Worm (Caenorhabditis elegans) whole organism, L1 larva: Measurements from ENCODE around the gene mrpl-46.

ENCODE experiments used
- C16A3.4 ChIP-seq: fragments of 150-350 bp; optimal IDR thresholded peaks from 2 replicates; lab custom pipeline; 2014; ENCODE audit warnings: missing biosample characterization, missing genetic modification characterization
- aha-1 ChIP-seq: fragments of 150-350 bp; optimal IDR thresholded peaks from 2 replicates; lab custom pipeline; 2014; ENCODE audit warnings: missing biosample characterization, missing genetic modification characterization
- ama-1 ChIP-seq: fragments of 150-350 bp; optimal IDR thresholded peaks from 2 replicates; lab custom pipeline; 2014
- blmp-1 ChIP-seq: fragments of 150-350 bp; optimal IDR thresholded peaks from 2 replicates; lab custom pipeline; 2014; ENCODE audit warnings: missing biosample characterization, missing genetic modification characterization
- ceh-82 ChIP-seq, 3 experiments: fragments of 150-350 bp in 1 of 3; sonication (generic microtip) in 2 of 3; optimal IDR thresholded peaks; 2 replicates each; lab custom pipeline; 2014 to 2017; ENCODE audit warnings: missing biosample characterization in 3 of 3, missing genetic modification characterization in 3 of 3
- ceh-90 ChIP-seq: sonication (generic microtip); optimal IDR thresholded peaks from 2 replicates; lab custom pipeline; 2016; ENCODE audit warnings: missing genetic modification characterization, missing compliant biosample characterization
- dpl-1 ChIP-seq, 3 experiments: fragments of 150-350 bp in 2 of 3; sonication (generic microtip) in 1 of 3; optimal IDR thresholded peaks; 2 replicates each; lab custom pipeline; 2014 to 2017; ENCODE audit warnings: missing biosample characterization in 3 of 3, missing genetic modification characterization in 3 of 3, missing genetic modification reagents in 3 of 3
- efl-1 ChIP-seq, 4 experiments: fragments of 150-350 bp; optimal IDR thresholded peaks in 3 of 4; peaks in 1 of 4; 1 replicate in 1 of 4; 2 replicates in 3 of 4; lab custom pipeline; 2014; ENCODE audit warnings: missing biosample characterization in 2 of 4, missing genetic modification characterization in 2 of 4, missing genetic modification reagents in 2 of 4
- egl-27 ChIP-seq, 2 experiments: fragments of 150-350 bp in 1 of 2; sonication (generic microtip); optimal IDR thresholded peaks; 3 replicates each; lab custom pipeline; 2017 to 2018; ENCODE audit warnings: missing biosample characterization in 2 of 2, missing genetic modification characterization in 2 of 2, missing genetic modification reagents in 2 of 2
- elt-3 ChIP-seq, 6 experiments: fragments of 150-350 bp in 1 of 6; sonication (generic microtip); optimal IDR thresholded peaks; 2 replicates each; lab custom pipeline; 2017 to 2018; ENCODE audit warnings: missing biosample characterization in 6 of 6, missing genetic modification characterization in 6 of 6, inconsistent platforms in 1 of 6
- ets-5 ChIP-seq: fragments of 200-800 bp; sonication (Bioruptor generic); IDR thresholded peaks from 2 replicates; pipeline ENCODE4 v1.3.6; 2022; ENCODE audit warnings: missing genetic modification characterization, missing compliant biosample characterization
- fkh-10 ChIP-seq: sonication (generic microtip); optimal IDR thresholded peaks from 2 replicates; lab custom pipeline; 2017; ENCODE audit warnings: missing biosample characterization, missing genetic modification reagents, missing genetic modification characterization
- fos-1 ChIP-seq: fragments of 150-350 bp; optimal IDR thresholded peaks from 2 replicates; lab custom pipeline; 2014; ENCODE audit warnings: missing biosample characterization, missing genetic modification characterization
- irx-1 ChIP-seq: sonication (generic microtip); optimal IDR thresholded peaks from 2 replicates; lab custom pipeline; 2016; ENCODE audit warnings: missing genetic modification characterization, missing compliant biosample characterization
- isw-1 ChIP-seq: fragments of 200-800 bp; sonication (Bioruptor generic); IDR thresholded peaks from 2 replicates; pipeline ENCODE4 v1.3.6; 2022; ENCODE audit warnings: missing genetic modification characterization, missing compliant biosample characterization
- lin-14 ChIP-seq: fragments of 200-800 bp; sonication (Bioruptor generic); optimal IDR thresholded peaks from 2 replicates; lab custom pipeline; 2018; ENCODE audit warnings: mild to moderate bottlenecking, missing genetic modification characterization, moderate library complexity, missing compliant biosample characterization
- lin-35 ChIP-seq, 2 experiments: fragments of 150-350 bp; optimal IDR thresholded peaks; 2 replicates each; lab custom pipeline; 2014; ENCODE audit warnings: missing biosample characterization in 2 of 2, missing genetic modification characterization in 2 of 2, missing genetic modification reagents in 2 of 2
- lsy-2 ChIP-seq, 2 experiments: fragments of 150-350 bp; optimal IDR thresholded peaks; 2 replicates each; lab custom pipeline; 2014; ENCODE audit warnings: missing biosample characterization in 2 of 2, missing genetic modification characterization in 2 of 2
- mdl-1 ChIP-seq, 2 experiments: fragments of 150-350 bp; optimal IDR thresholded peaks; 2 replicates each; lab custom pipeline; 2014 to 2017; ENCODE audit warnings: missing biosample characterization in 2 of 2, missing genetic modification characterization in 2 of 2, inconsistent platforms in 1 of 2
- mep-1 ChIP-seq: fragments of 150-350 bp; optimal IDR thresholded peaks from 2 replicates; lab custom pipeline; 2014; ENCODE audit warnings: missing biosample characterization, missing genetic modification characterization
- nhr-12 ChIP-seq: sonication (generic microtip); optimal IDR thresholded peaks from 2 replicates; lab custom pipeline; 2017; ENCODE audit warnings: missing biosample characterization, missing genetic modification characterization
- nhr-19 ChIP-seq: fragments of 200-800 bp; sonication (Bioruptor generic); conservative IDR thresholded peaks from 2 replicates; pipeline ENCODE4 v1.3.6; 2022; ENCODE audit warnings: missing genetic modification characterization, missing compliant biosample characterization
- nhr-20 ChIP-seq: sonication (generic microtip); optimal IDR thresholded peaks from 2 replicates; lab custom pipeline; 2016; ENCODE audit warnings: mild to moderate bottlenecking, missing genetic modification characterization, missing compliant biosample characterization
- nhr-47 ChIP-seq: sonication (generic microtip); optimal IDR thresholded peaks from 2 replicates; lab custom pipeline; 2016; ENCODE audit warnings: mild to moderate bottlenecking, missing genetic modification characterization, moderate library complexity, missing compliant biosample characterization
- nhr-71 ChIP-seq: sonication (generic microtip); optimal IDR thresholded peaks from 2 replicates; lab custom pipeline; 2016; ENCODE audit warnings: mild to moderate bottlenecking, missing genetic modification characterization, moderate library complexity, missing compliant biosample characterization
- nhr-77 ChIP-seq: fragments of 150-350 bp; optimal IDR thresholded peaks from 2 replicates; lab custom pipeline; 2014; ENCODE audit warnings: missing biosample characterization, missing genetic modification characterization
- nhr-85 ChIP-seq: sonication (generic microtip); peaks from one replicate; lab custom pipeline; 2016; ENCODE audit warnings: missing genetic modification characterization, inconsistent platforms, missing compliant biosample characterization
- nhr-90 ChIP-seq: sonication (generic microtip); optimal IDR thresholded peaks from 2 replicates; lab custom pipeline; 2016; ENCODE audit warnings: mild to moderate bottlenecking, missing genetic modification characterization, missing compliant biosample characterization; ENCODE audit not compliant: poor library complexity
- pag-3 ChIP-seq: sonication (generic microtip); optimal IDR thresholded peaks from 2 replicates; lab custom pipeline; 2017; ENCODE audit warnings: missing genetic modification characterization, mild to moderate bottlenecking, missing compliant biosample characterization, antibody characterized with exemption, borderline replicate concordance; ENCODE audit not compliant: insufficient read depth
- rnt-1 ChIP-seq: sonication (generic microtip); optimal IDR thresholded peaks from 2 replicates; lab custom pipeline; 2016; ENCODE audit warnings: mild to moderate bottlenecking, missing genetic modification characterization, moderate library complexity, missing compliant biosample characterization
- snu-23 ChIP-seq: sonication (generic microtip); optimal IDR thresholded peaks from 2 replicates; lab custom pipeline; 2016; ENCODE audit warnings: missing genetic modification characterization, missing compliant biosample characterization
- sox-4 ChIP-seq: sonication (generic microtip); optimal IDR thresholded peaks from 2 replicates; lab custom pipeline; 2016; ENCODE audit warnings: missing genetic modification characterization, missing compliant biosample characterization
- sptf-1 ChIP-seq: fragments of 150-350 bp; optimal IDR thresholded peaks from 2 replicates; lab custom pipeline; 2014; ENCODE audit warnings: missing biosample characterization, missing genetic modification characterization
- tbx-2 ChIP-seq: sonication (generic microtip); optimal IDR thresholded peaks from 2 replicates; lab custom pipeline; 2016; ENCODE audit warnings: missing genetic modification characterization, missing compliant biosample characterization
- tlp-1 ChIP-seq: fragments of 150-350 bp; optimal IDR thresholded peaks from 2 replicates; lab custom pipeline; 2014; ENCODE audit warnings: missing biosample characterization, missing genetic modification characterization
- unc-30 ChIP-seq: sonication (generic microtip); optimal IDR thresholded peaks from 2 replicates; lab custom pipeline; 2017; ENCODE audit warnings: missing biosample characterization, missing genetic modification characterization
- unc-98 ChIP-seq: fragments of 200-800 bp; sonication (Bioruptor generic); IDR thresholded peaks from 2 replicates; pipeline ENCODE4 v1.3.6; 2022; ENCODE audit warnings: missing genetic modification characterization, missing compliant biosample characterization

The mrpl-46 gene

DNA sequence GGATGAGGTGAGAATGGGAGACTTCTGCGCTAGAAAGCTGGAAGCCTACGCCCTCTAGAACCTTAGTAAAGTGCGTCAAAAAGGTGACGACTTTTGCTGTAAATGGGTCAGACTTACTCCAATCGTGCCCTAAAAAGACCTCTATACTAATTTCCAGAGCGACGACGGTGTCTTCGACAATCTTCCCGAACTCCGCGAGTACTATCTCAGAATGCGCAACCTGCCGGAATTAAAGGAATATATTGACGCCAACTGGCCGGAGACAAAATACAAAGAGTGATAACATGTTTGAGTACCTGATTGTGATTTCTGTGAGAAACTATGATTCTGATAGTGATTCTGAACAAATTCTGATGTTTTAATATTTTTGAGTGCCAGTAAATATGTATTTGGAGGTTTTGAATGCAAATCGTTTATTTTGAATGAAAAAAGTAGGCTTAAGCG lies 38.6 kb upstream of the mrpl-46 start (continued):
- TF ChIP-seq sptf-1 (no peak), ceh-82 (tag; optimal IDR thresholded peaks at IDR 0.05; lab: Kevin White, UChicago) (no peak), nhr-47 (tag; lab: Kevin White, UChicago) (peak; percentile 33), fos-1 (tag; lab: Kevin White, UChicago) (peak; percentile 13), nhr-90 (peak; percentile 36), rnt-1 (tag; lab: Kevin White, UChicago) (peak; percentile 5), egl-27 (tag; optimal IDR thresholded peaks at IDR 0.05; lab: Kevin White, UChicago) (no peak), tlp-1 (tag; lab: Kevin White, UChicago) (no peak)

DNA sequence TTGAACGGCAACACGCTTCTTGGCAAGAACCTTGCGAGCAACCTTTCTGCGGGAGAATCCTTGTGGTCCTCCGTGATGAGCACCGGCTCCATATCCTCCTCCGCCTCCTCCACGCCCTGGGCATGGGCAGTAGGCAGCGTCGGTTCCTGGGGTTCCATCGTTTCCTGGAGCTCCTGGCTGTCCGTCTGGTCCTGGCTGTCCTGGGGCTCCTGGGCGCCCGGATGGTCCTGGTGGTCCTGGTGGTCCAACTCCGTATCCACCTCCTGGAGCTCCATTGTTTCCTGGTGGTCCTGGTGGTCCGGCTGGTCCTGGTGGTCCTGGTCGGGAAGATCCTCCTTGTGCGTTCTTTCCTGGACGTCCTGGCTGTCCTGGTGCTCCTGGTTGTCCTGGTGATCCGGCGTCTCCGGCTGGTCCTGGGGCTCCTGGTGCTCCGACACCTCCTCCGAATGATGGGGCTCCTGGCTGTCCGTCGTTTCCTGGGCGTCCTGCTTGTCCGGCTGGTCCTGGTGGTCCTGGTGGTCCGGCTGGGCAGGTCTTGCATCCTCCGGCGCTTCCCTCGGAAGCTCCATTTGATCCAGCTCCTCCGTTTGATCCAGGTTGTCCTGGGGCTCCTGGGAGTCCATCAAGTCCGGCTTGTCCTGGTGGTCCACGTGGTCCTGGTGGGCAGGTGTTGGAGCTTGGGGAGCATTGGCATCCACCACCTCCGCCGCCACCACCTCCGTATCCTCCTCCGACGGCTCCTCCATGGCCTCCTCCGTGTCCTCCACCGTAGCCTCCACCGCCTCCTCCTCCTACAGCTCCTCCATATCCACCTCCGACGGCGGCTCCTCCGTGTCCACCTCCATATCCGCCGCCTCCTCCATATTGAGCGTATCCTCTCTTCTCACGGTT lies 37.9 kb upstream of the mrpl-46 start:
- TF ChIP-seq efl-1 (optimal IDR thresholded peaks at IDR 0.05; lab: Kevin White, UChicago) (no peak), efl-1 (GFP tag; optimal IDR thresholded peaks at IDR 0.05 in 1 of 2; lab: Kevin White, UChicago) (peak in 1 of 2 experiments; percentile 83), unc-98 (GFP tag; lab: Robert Waterston, UW) (no peak)

DNA sequence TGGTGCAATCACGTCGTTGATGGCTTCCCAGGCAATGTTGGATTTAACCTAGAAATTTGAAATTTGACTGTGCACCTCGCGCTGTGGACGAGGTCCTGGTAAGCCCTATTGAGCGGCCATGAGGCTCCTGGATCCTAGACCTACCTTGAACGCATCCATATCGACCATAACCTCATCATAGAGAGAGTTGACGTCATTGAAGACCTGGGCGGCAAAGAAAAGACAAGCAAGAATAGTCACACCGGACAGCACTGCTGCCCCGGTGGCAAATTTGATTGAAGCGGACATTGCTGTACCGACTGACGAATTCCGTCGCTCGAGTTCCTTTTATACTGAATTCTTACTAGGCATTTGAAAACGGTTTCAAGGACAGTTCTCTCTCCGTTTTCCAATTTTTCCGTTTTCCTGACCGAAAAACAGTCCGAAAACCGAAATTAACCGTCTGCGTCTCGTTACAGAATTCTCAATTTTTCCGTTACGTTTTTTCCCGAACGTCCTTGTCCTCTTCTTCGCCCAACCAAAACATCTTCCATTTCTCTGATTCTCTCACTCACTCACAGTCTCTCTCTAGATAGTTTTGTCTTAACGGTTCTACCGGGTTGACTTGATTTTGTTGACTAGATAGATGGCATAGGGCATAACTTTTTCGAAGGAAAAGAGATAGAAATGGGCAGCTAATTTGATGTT lies 37.1 kb upstream of the mrpl-46 start, which contains the start of gene col-103:
Gene col-103, minus strand, starts transcription at position 302 of the 687 bp plus-strand sequence.
- TF ChIP-seq dpl-1 (GFP tag; optimal IDR thresholded peaks at IDR 0.05; lab: Kevin White, UChicago), result peak; percentile 24 to 47 (median 25)
- no peak for TF ChIP-seq irx-1 (tag; lab: Kevin White, UChicago)
- TF ChIP-seq snu-23 (GFP tag; lab: Kevin White, UChicago), result peak; percentile 77
- peak; percentile 84 for TF ChIP-seq blmp-1 (tag; lab: Kevin White, UChicago)
- peak; percentile 18 to 61 for TF ChIP-seq lin-35 (GFP tag; optimal IDR thresholded peaks at IDR 0.05; lab: Kevin White, UChicago)
- peak in 3 of 6 experiments; percentile 21 to 43 (median 24) for TF ChIP-seq elt-3 (tag; optimal IDR thresholded peaks at IDR 0.05; lab: Kevin White, UChicago)
- peak in 1 of 2 experiments; percentile 71 for TF ChIP-seq lsy-2 (tag; optimal IDR thresholded peaks at IDR 0.05; lab: Kevin White, UChicago)
- 0 out of 2 replicates have a peak, but pooled peaks have one; percentile 27 for TF ChIP-seq ets-5 (GFP tag; lab: Robert Waterston, UW)
- TF ChIP-seq nhr-20, result peak; percentile 58
- no peak for TF ChIP-seq ceh-90 (tag; lab: Kevin White, UChicago)
- TF ChIP-seq efl-1 (optimal IDR thresholded peaks at IDR 0.05; lab: Kevin White, UChicago), result peak; percentile 17 to 37
- peak; percentile 7 to 90 for TF ChIP-seq efl-1 (GFP tag; optimal IDR thresholded peaks at IDR 0.05 in 1 of 2; lab: Kevin White, UChicago)
- no peak for TF ChIP-seq unc-30 (tag; lab: Kevin White, UChicago)
- TF ChIP-seq lin-14, result peak; percentile 89
- TF ChIP-seq mdl-1 (tag; optimal IDR thresholded peaks at IDR 0.05; lab: Kevin White, UChicago), result peak in 1 of 2 experiments; percentile 1
- peak; percentile 67 for TF ChIP-seq pag-3 (tag; lab: Kevin White, UChicago)
- peak; percentile 32 for TF ChIP-seq nhr-90
- TF ChIP-seq fkh-10 (GFP tag; lab: Kevin White, UChicago), result no peak
- TF ChIP-seq isw-1, result no peak
- peak; percentile 19 for TF ChIP-seq nhr-77 (tag; lab: Kevin White, UChicago)
- peak; percentile 81 for TF ChIP-seq ama-1
- no peak for TF ChIP-seq nhr-12 (tag; lab: Kevin White, UChicago)
- peak; percentile 20 for TF ChIP-seq C16A3.4
- TF ChIP-seq nhr-71, result peak; percentile 60
- peak; percentile 56 for TF ChIP-seq mep-1
- no peak for TF ChIP-seq aha-1 (tag; lab: Kevin White, UChicago)
- no peak for TF ChIP-seq sptf-1
- TF ChIP-seq tbx-2 (tag; lab: Kevin White, UChicago), result no peak
- TF ChIP-seq nhr-19 (GFP tag; lab: Robert Waterston, UW), result no peak
- TF ChIP-seq sox-4 (tag; lab: Kevin White, UChicago), result no peak
- TF ChIP-seq nhr-85 (tag; lab: Kevin White, UChicago), result peak; percentile 97
